Worm (Caenorhabditis elegans) whole organism, L4 larva: ENCODE measurements around the gene mdl-1.

ENCODE experiments used
- Y105C5A.15 ChIP-seq: fragments of 200-800 bp; sonication (Bioruptor generic); IDR thresholded peaks from 2 replicates; pipeline ENCODE4 v1.3.6; 2022; ENCODE audit warnings: missing genetic modification characterization, missing compliant biosample characterization
- Y48G9A.11 ChIP-seq: fragments of 200-800 bp; sonication (Bioruptor generic); IDR thresholded peaks from 2 replicates; pipeline ENCODE4 v1.3.6; 2022; ENCODE audit warnings: missing genetic modification reagents, missing genetic modification characterization, missing compliant biosample characterization
- Y75B8A.6 ChIP-seq: fragments of 200-800 bp; sonication (Bioruptor generic); IDR thresholded peaks from 2 replicates; pipeline ENCODE4 v1.3.6; 2022; ENCODE audit warnings: missing genetic modification reagents, missing genetic modification characterization, missing compliant biosample characterization
- ZK546.5 ChIP-seq, 2 experiments: sonication (generic microtip); optimal IDR thresholded peaks; 2 replicates each; lab custom pipeline; 2017; ENCODE audit warnings: missing biosample characterization in 2 of 2, missing genetic modification characterization in 2 of 2
- aly-2 ChIP-seq: sonication (generic microtip); optimal IDR thresholded peaks from 2 replicates; lab custom pipeline; 2018; ENCODE audit warnings: missing biosample characterization, missing genetic modification characterization
- ceh-20 ChIP-seq: fragments of 200-800 bp; sonication (Bioruptor generic); IDR thresholded peaks from 2 replicates; pipeline ENCODE4 v1.3.6; 2022; ENCODE audit warnings: missing genetic modification reagents, missing genetic modification characterization, missing compliant biosample characterization
- ceh-28 ChIP-seq: fragments of 150-350 bp; optimal IDR thresholded peaks from 2 replicates; lab custom pipeline; 2014; ENCODE audit warnings: missing biosample characterization, missing genetic modification reagents, missing genetic modification characterization
- ceh-32 ChIP-seq: sonication (generic microtip); optimal IDR thresholded peaks from 2 replicates; lab custom pipeline; 2016; ENCODE audit warnings: mild to moderate bottlenecking, missing genetic modification characterization, missing compliant biosample characterization; ENCODE audit not compliant: poor library complexity
- ceh-62 ChIP-seq: sonication (generic microtip); optimal IDR thresholded peaks from 2 replicates; lab custom pipeline; 2017; ENCODE audit warnings: missing biosample characterization, missing genetic modification characterization
- ceh-82 ChIP-seq: sonication (generic microtip); optimal IDR thresholded peaks from 2 replicates; lab custom pipeline; 2017; ENCODE audit warnings: missing biosample characterization, missing genetic modification characterization
- ces-1 ChIP-seq: fragments of 150-350 bp; sonication (generic microtip); optimal IDR thresholded peaks from 4 replicates; lab custom pipeline; 2014; ENCODE audit warnings: missing biosample characterization, missing genetic modification reagents, missing genetic modification characterization
- ctbp-1 ChIP-seq: fragments of 200-800 bp; sonication (Bioruptor generic); IDR thresholded peaks from 2 replicates; pipeline ENCODE4 v1.3.6; 2022; ENCODE audit warnings: missing genetic modification reagents, missing genetic modification characterization, missing compliant biosample characterization
- daf-12 ChIP-seq: fragments of 150-350 bp; optimal IDR thresholded peaks from 2 replicates; lab custom pipeline; 2014; ENCODE audit warnings: missing biosample characterization, missing genetic modification reagents, missing genetic modification characterization
- daf-8 ChIP-seq: fragments of 200-800 bp; sonication (Bioruptor generic); IDR thresholded peaks from 2 replicates; pipeline ENCODE4 v1.3.6; 2022; ENCODE audit warnings: missing genetic modification characterization, missing compliant biosample characterization
- dmd-8 ChIP-seq: fragments of 200-800 bp; sonication (Bioruptor generic); IDR thresholded peaks from 2 replicates; pipeline ENCODE4 v1.3.6; 2022; ENCODE audit warnings: missing genetic modification characterization, missing compliant biosample characterization
- dpl-1 ChIP-seq: fragments of 150-350 bp; optimal IDR thresholded peaks from 2 replicates; lab custom pipeline; 2014; ENCODE audit warnings: missing biosample characterization, missing genetic modification reagents, missing genetic modification characterization
- duxl-1 ChIP-seq: sonication (generic microtip); optimal IDR thresholded peaks from 2 replicates; lab custom pipeline; 2016; ENCODE audit warnings: mild to moderate bottlenecking, missing genetic modification characterization, moderate library complexity, missing compliant biosample characterization; ENCODE audit not compliant: poor library complexity
- dve-1 ChIP-seq: sonication (generic microtip); optimal IDR thresholded peaks from 2 replicates; lab custom pipeline; 2017; ENCODE audit warnings: antibody characterized with exemption, mild to moderate bottlenecking, missing genetic modification characterization, missing compliant biosample characterization; ENCODE audit not compliant: insufficient read depth
- egl-43 ChIP-seq: fragments of 200-800 bp; sonication (Bioruptor generic); IDR thresholded peaks from 2 replicates; pipeline ENCODE4 v1.3.6; 2022; ENCODE audit warnings: missing genetic modification reagents, missing genetic modification characterization, missing compliant biosample characterization
- gei-8 ChIP-seq: fragments of 200-800 bp; sonication (Bioruptor generic); optimal IDR thresholded peaks from 2 replicates; lab custom pipeline; 2018; ENCODE audit warnings: mild to moderate bottlenecking, missing genetic modification characterization, missing compliant biosample characterization
- hif-1 ChIP-seq, 2 experiments: sonication (generic microtip); optimal IDR thresholded peaks; 2 replicates each; lab custom pipeline; 2016 to 2017; ENCODE audit warnings: missing compliant biosample characterization in 2 of 2, missing genetic modification characterization in 2 of 2, missing genetic modification reagents in 2 of 2, missing genotype in 2 of 2, mild to moderate bottlenecking in 1 of 2
- hmg-1.1 ChIP-seq: fragments of 200-800 bp; sonication (Bioruptor generic); IDR thresholded peaks from 2 replicates; pipeline ENCODE4 v1.3.6; 2022; ENCODE audit warnings: missing genetic modification reagents, missing genetic modification characterization, missing compliant biosample characterization
- jun-1 ChIP-seq: fragments of 150-350 bp; optimal IDR thresholded peaks from 2 replicates; lab custom pipeline; 2014; ENCODE audit warnings: missing biosample characterization, missing genetic modification reagents, missing genetic modification characterization
- lin-1 ChIP-seq: fragments of 200-800 bp; sonication (Bioruptor generic); IDR thresholded peaks from 2 replicates; pipeline ENCODE4 v1.3.6; 2022; ENCODE audit warnings: missing genetic modification reagents, missing genetic modification characterization, missing compliant biosample characterization
- lin-15B ChIP-seq: fragments of 150-350 bp; sonication (generic microtip); optimal IDR thresholded peaks from 3 replicates; lab custom pipeline; 2014; ENCODE audit warnings: missing biosample characterization, missing genetic modification characterization
- lin-29 ChIP-seq: fragments of 200-800 bp; sonication (Bioruptor generic); IDR thresholded peaks from 2 replicates; pipeline ENCODE4 v1.3.6; 2022; ENCODE audit warnings: missing genetic modification reagents, missing genetic modification characterization, missing compliant biosample characterization
- lin-39 ChIP-seq: fragments of 150-350 bp; optimal IDR thresholded peaks from 2 replicates; lab custom pipeline; 2014; ENCODE audit warnings: missing biosample characterization, missing genetic modification reagents, missing genetic modification characterization
- lir-3 ChIP-seq: sonication (generic microtip); optimal IDR thresholded peaks from 2 replicates; lab custom pipeline; 2016; ENCODE audit warnings: mild to moderate bottlenecking, missing genetic modification characterization, missing compliant biosample characterization
- madf-9 ChIP-seq: fragments of 200-800 bp; sonication (Bioruptor generic); conservative IDR thresholded peaks from 2 replicates; pipeline ENCODE4 v1.3.6; 2022; ENCODE audit warnings: missing genetic modification reagents, missing genetic modification characterization, missing compliant biosample characterization
- mdl-1 ChIP-seq, 2 experiments: fragments of 150-350 bp in 1 of 2; sonication (generic microtip) in 1 of 2; optimal IDR thresholded peaks; 2 replicates each; lab custom pipeline; 2014 to 2017; ENCODE audit warnings: missing biosample characterization in 2 of 2, missing genetic modification characterization in 2 of 2
- mes-2 ChIP-seq: sonication (generic microtip); optimal IDR thresholded peaks from 2 replicates; lab custom pipeline; 2016; ENCODE audit warnings: missing genotype, mild to moderate bottlenecking, missing genetic modification characterization, missing compliant biosample characterization; ENCODE audit not compliant: poor library complexity, severe bottlenecking
- nhr-10 ChIP-seq: fragments of 150-350 bp; optimal IDR thresholded peaks from 2 replicates; lab custom pipeline; 2014; ENCODE audit warnings: missing biosample characterization, missing genetic modification characterization
- nhr-102 ChIP-seq: sonication (generic microtip); optimal IDR thresholded peaks from 2 replicates; lab custom pipeline; 2016; ENCODE audit warnings: mild to moderate bottlenecking, missing genetic modification characterization, moderate library complexity, missing compliant biosample characterization
- nhr-11 ChIP-seq: fragments of 150-350 bp; optimal IDR thresholded peaks from 2 replicates; lab custom pipeline; 2014; ENCODE audit warnings: missing biosample characterization, missing genetic modification characterization
- nhr-237 ChIP-seq: sonication (generic microtip); optimal IDR thresholded peaks from 2 replicates; lab custom pipeline; 2017; ENCODE audit warnings: missing biosample characterization, missing genetic modification characterization
- nhr-25 ChIP-seq: sonication (generic microtip); optimal IDR thresholded peaks from 2 replicates; lab custom pipeline; 2017; ENCODE audit warnings: missing genetic modification characterization, mild to moderate bottlenecking, missing compliant biosample characterization, antibody characterized with exemption, moderate library complexity, borderline replicate concordance; ENCODE audit not compliant: insufficient read depth
- nhr-28 ChIP-seq: fragments of 150-350 bp; optimal IDR thresholded peaks from 2 replicates; lab custom pipeline; 2014; ENCODE audit warnings: missing biosample characterization, missing genetic modification characterization
- nhr-41 ChIP-seq: fragments of 200-800 bp; sonication (Bioruptor generic); IDR thresholded peaks from 2 replicates; pipeline ENCODE4 v1.3.6; 2022; ENCODE audit warnings: missing genetic modification reagents, missing genetic modification characterization, missing compliant biosample characterization
- nhr-42 ChIP-seq: fragments of 200-800 bp; sonication (Bioruptor generic); IDR thresholded peaks from 2 replicates; pipeline ENCODE4 v1.3.6; 2022; ENCODE audit warnings: missing genetic modification characterization, missing compliant biosample characterization
- nhr-48 ChIP-seq: sonication (generic microtip); optimal IDR thresholded peaks from 2 replicates; lab custom pipeline; 2016; ENCODE audit warnings: mild to moderate bottlenecking, missing genetic modification characterization, missing compliant biosample characterization
- nhr-6 ChIP-seq: fragments of 150-350 bp; optimal IDR thresholded peaks from 2 replicates; lab custom pipeline; 2014; ENCODE audit warnings: missing biosample characterization, missing genetic modification characterization
- php-3 ChIP-seq: fragments of 200-800 bp; sonication (Bioruptor generic); IDR thresholded peaks from 2 replicates; pipeline ENCODE4 v1.3.6; 2022; ENCODE audit warnings: missing genetic modification reagents, missing genetic modification characterization, missing compliant biosample characterization
- pqm-1 ChIP-seq: sonication (generic microtip); optimal IDR thresholded peaks from 2 replicates; lab custom pipeline; 2017; ENCODE audit warnings: missing biosample characterization, missing genetic modification characterization
- rbr-2 ChIP-seq: sonication (generic microtip); optimal IDR thresholded peaks from 2 replicates; lab custom pipeline; 2016; ENCODE audit warnings: missing genotype, missing genetic modification characterization, missing compliant biosample characterization
- set-16 ChIP-seq: fragments of 200-800 bp; sonication (Bioruptor generic); IDR thresholded peaks from 2 replicates; pipeline ENCODE4 v1.3.6; 2022; ENCODE audit warnings: missing genetic modification reagents, missing genetic modification characterization, missing compliant biosample characterization
- skn-1 ChIP-seq: fragments of 150-350 bp; optimal IDR thresholded peaks from 2 replicates; lab custom pipeline; 2014; ENCODE audit warnings: missing biosample characterization, missing genetic modification characterization
- spr-1 ChIP-seq: sonication (generic microtip); optimal IDR thresholded peaks from 2 replicates; lab custom pipeline; 2016; ENCODE audit warnings: mild to moderate bottlenecking, missing genetic modification characterization, missing compliant biosample characterization
- spr-3 ChIP-seq: fragments of 200-800 bp; sonication (Bioruptor generic); optimal IDR thresholded peaks from 2 replicates; lab custom pipeline; 2018; ENCODE audit warnings: mild to moderate bottlenecking, missing genetic modification characterization, missing compliant biosample characterization
- tra-1 ChIP-seq: fragments of 200-800 bp; sonication (Bioruptor generic); IDR thresholded peaks from 2 replicates; pipeline ENCODE4 v1.3.6; 2022; ENCODE audit warnings: missing genetic modification reagents, missing genetic modification characterization, missing compliant biosample characterization
- unc-130 ChIP-seq: sonication (generic microtip); optimal IDR thresholded peaks from 2 replicates; lab custom pipeline; 2016; ENCODE audit warnings: missing genetic modification reagents, missing genetic modification characterization, missing compliant biosample characterization
- zag-1 ChIP-seq: fragments of 150-350 bp; optimal IDR thresholded peaks from 2 replicates; lab custom pipeline; 2014; ENCODE audit warnings: missing biosample characterization, missing genetic modification characterization
- ztf-11 ChIP-seq: fragments of 150-350 bp; optimal IDR thresholded peaks from 2 replicates; lab custom pipeline; 2014; ENCODE audit warnings: missing biosample characterization, missing genetic modification characterization

mdl-1 gene

DNA sequence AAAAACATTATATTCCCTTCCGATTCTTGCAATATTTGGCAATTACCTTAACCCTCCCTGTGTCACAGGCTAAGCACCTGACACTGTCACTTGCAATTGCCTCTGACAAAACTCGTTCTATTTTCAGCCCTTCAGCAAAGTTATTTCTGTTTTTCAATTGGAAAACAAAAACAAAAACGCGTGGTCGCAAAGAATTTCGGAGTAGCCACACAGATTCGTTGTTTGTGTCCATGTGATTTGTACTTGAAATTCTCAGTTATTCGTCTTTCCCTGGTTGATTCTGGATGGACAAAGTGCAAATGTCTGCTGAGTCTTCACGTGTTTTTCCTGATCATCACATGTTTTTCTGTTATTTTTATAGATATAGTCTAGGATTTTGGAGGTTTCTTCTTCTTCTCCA, 6.7 kb upstream of the mdl-1 start (continued):
- no peak for TF ChIP-seq unc-130 (GFP tag; lab: Kevin White, UChicago)
- no peak for TF ChIP-seq nhr-237 (tag; lab: Kevin White, UChicago)
- TF ChIP-seq lin-15B (tag; lab: Kevin White, UChicago), result no peak
- TF ChIP-seq daf-12 (tag; lab: Kevin White, UChicago), result no peak
- TF ChIP-seq gei-8 (GFP tag; lab: Kevin White, UChicago), result no peak
- no peak for TF ChIP-seq hmg-1.1 (GFP tag; lab: Robert Waterston, UW)
- TF ChIP-seq jun-1, result no peak
- no peak for TF ChIP-seq pqm-1 (tag; lab: Kevin White, UChicago)
- no peak for TF ChIP-seq rbr-2 (tag; lab: Kevin White, UChicago)
- TF ChIP-seq mdl-1 (tag; optimal IDR thresholded peaks at IDR 0.05; lab: Kevin White, UChicago), result peak; percentile 50 to 91
- TF ChIP-seq ceh-20 (GFP tag; lab: Robert Waterston, UW), result no peak
- TF ChIP-seq php-3, result no peak
- peak; percentile 17 for TF ChIP-seq nhr-102
- no peak for TF ChIP-seq mes-2 (tag; lab: Kevin White, UChicago)
- peak; percentile 46 for TF ChIP-seq nhr-11 (tag; lab: Kevin White, UChicago)
- no peak for TF ChIP-seq daf-8 (GFP tag; lab: Robert Waterston, UW)
- TF ChIP-seq hif-1 (tag; optimal IDR thresholded peaks at IDR 0.05; lab: Kevin White, UChicago), result peak in 1 of 2 experiments; percentile 54
- no peak for TF ChIP-seq spr-3
- TF ChIP-seq Y75B8A.6 (GFP tag; lab: Robert Waterston, UW), result no peak
- TF ChIP-seq ceh-62, result no peak
- TF ChIP-seq tra-1 (GFP tag; lab: Robert Waterston, UW), result no peak
- TF ChIP-seq nhr-41 (GFP tag; lab: Robert Waterston, UW), result no peak
- no peak for TF ChIP-seq lin-29 (GFP tag; lab: Robert Waterston, UW)
- TF ChIP-seq ztf-11 (tag; lab: Kevin White, UChicago), result no peak
- TF ChIP-seq lin-1 (GFP tag; lab: Robert Waterston, UW), result no peak
- TF ChIP-seq dmd-8 (GFP tag; lab: Robert Waterston, UW), result no peak
- peak; percentile 64 for TF ChIP-seq nhr-48
- TF ChIP-seq Y105C5A.15 (GFP tag; lab: Robert Waterston, UW), result no peak
- no peak for TF ChIP-seq nhr-25 (tag; lab: Kevin White, UChicago)
- TF ChIP-seq egl-43, result no peak
- TF ChIP-seq ZK546.5 (tag; optimal IDR thresholded peaks at IDR 0.05; lab: Kevin White, UChicago), result no peak
- TF ChIP-seq Y48G9A.11, result no peak
- TF ChIP-seq spr-1, result no peak
- TF ChIP-seq ces-1 (GFP tag; lab: Kevin White, UChicago), result no peak
- TF ChIP-seq ceh-28 (tag; lab: Kevin White, UChicago), result no peak
- TF ChIP-seq nhr-6, result no peak
- no peak for TF ChIP-seq lir-3 (tag; lab: Kevin White, UChicago)
- TF ChIP-seq nhr-42 (GFP tag; lab: Robert Waterston, UW), result no peak
- TF ChIP-seq lin-39 (tag; lab: Kevin White, UChicago), result no peak
- no peak for TF ChIP-seq duxl-1
- TF ChIP-seq dve-1, result peak; percentile 60
- no peak for TF ChIP-seq aly-2 (tag; lab: Kevin White, UChicago)
- no peak for TF ChIP-seq madf-9
- TF ChIP-seq ceh-82 (tag; lab: Kevin White, UChicago), result no peak
- no peak for TF ChIP-seq nhr-10 (tag; lab: Kevin White, UChicago)
- TF ChIP-seq skn-1 (tag; lab: Kevin White, UChicago), result no peak
- no peak for TF ChIP-seq ceh-32 (tag; lab: Kevin White, UChicago)
- no peak; the same call in 1 of the 2 replicates for TF ChIP-seq ctbp-1 (GFP tag; lab: Robert Waterston, UW)
- TF ChIP-seq set-16 (GFP tag; lab: Robert Waterston, UW), result no peak
- TF ChIP-seq zag-1 (tag; lab: Kevin White, UChicago), result no peak
- peak; percentile 3 for TF ChIP-seq nhr-28 (tag; lab: Kevin White, UChicago)
- no peak for TF ChIP-seq dpl-1
